Fruit fly (Drosophila melanogaster) whole organism, wandering third instar larva: ENCODE results near the gene CG34355.

Source experiments
- Abd-B ChIP-seq: fragments of >200 bp; optimal IDR thresholded peaks from 2 replicates; lab custom pipeline; 2017; ENCODE audit warnings: missing biosample characterization, missing genetic modification characterization
- GATAd ChIP-seq: sonication (Bioruptor generic); optimal IDR thresholded peaks from 2 replicates; lab custom pipeline; 2016; ENCODE audit warnings: missing biosample characterization, missing genetic modification characterization
- Hr83 ChIP-seq: fragments of 200-300 bp; sonication (Bioruptor generic); optimal IDR thresholded peaks from 2 replicates; lab custom pipeline; 2016; ENCODE audit warnings: missing biosample characterization, mild to moderate bottlenecking, missing genetic modification characterization, moderate library complexity; ENCODE audit not compliant: poor library complexity, severe bottlenecking
- Vsx2 ChIP-seq: fragments of 200-300, 225-300 bp; sonication (Bioruptor generic); optimal IDR thresholded peaks from 2 replicates; lab custom pipeline; 2018; ENCODE audit warnings: missing biosample characterization, missing genetic modification characterization; ENCODE audit not compliant: partially characterized antibody
- foxo ChIP-seq, 2 experiments: fragments of 200-800 bp; sonication (Bioruptor generic); optimal IDR thresholded peaks; 2 replicates in 1 of 2; 3 replicates in 1 of 2; lab custom pipeline; 2016 to 2017; ENCODE audit warnings: missing biosample characterization in 2 of 2, missing genetic modification characterization in 2 of 2
- fru ChIP-seq: fragments of 200-800 bp; sonication (Bioruptor generic); optimal IDR thresholded peaks from 3 replicates; lab custom pipeline; 2016; ENCODE audit warnings: missing biosample characterization, mild to moderate bottlenecking, missing genetic modification characterization
- h ChIP-seq: fragments of 200-800 bp; sonication (Bioruptor generic); optimal IDR thresholded peaks from 3 replicates; lab custom pipeline; 2016; ENCODE audit warnings: missing biosample characterization, mild to moderate bottlenecking, missing genetic modification characterization
- psq ChIP-seq: fragments of 200-800 bp; sonication (Bioruptor generic); optimal IDR thresholded peaks from 3 replicates; lab custom pipeline; 2017; ENCODE audit warnings: missing biosample characterization, mild to moderate bottlenecking, missing genetic modification characterization, moderate library complexity

DNA sequence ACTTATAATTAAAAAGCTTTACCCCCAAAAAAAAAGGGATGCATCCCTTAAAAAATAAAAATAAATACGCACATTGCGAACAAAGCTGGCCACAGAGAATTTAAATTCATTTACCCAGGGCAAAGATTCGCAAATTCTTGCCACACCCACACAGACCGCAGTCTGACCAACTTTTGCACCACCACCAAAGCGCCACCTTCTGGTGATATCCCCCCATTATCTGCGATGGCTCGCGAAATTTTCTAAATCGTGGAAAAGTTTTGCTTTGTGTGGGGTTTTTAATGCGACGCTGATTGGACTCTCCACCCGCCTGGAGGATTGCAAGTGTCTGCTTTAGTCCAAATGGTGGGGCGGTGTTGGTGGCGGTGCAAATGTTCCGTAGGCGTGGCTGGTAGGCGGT, 96.4 kb downstream of the CG34355 start:
- TF ChIP-seq foxo (GFP tag; optimal IDR thresholded peaks at IDR 0.05; lab: Kevin White, UChicago), result no peak
- no peak for TF ChIP-seq psq (GFP tag; lab: Kevin White, UChicago)
- no peak for TF ChIP-seq fru (GFP tag; lab: Kevin White, UChicago)
- no peak for TF ChIP-seq Hr83
- TF ChIP-seq Abd-B, result no peak
- TF ChIP-seq Vsx2 (GFP tag; lab: Kevin White, UChicago), result no peak
- no peak for TF ChIP-seq h (GFP tag; lab: Kevin White, UChicago)
- no peak for TF ChIP-seq GATAd
